Worm (Caenorhabditis elegans): ENCODE data around the gene Y37D8A.16.

Y37D8A.16 gene

DNA sequence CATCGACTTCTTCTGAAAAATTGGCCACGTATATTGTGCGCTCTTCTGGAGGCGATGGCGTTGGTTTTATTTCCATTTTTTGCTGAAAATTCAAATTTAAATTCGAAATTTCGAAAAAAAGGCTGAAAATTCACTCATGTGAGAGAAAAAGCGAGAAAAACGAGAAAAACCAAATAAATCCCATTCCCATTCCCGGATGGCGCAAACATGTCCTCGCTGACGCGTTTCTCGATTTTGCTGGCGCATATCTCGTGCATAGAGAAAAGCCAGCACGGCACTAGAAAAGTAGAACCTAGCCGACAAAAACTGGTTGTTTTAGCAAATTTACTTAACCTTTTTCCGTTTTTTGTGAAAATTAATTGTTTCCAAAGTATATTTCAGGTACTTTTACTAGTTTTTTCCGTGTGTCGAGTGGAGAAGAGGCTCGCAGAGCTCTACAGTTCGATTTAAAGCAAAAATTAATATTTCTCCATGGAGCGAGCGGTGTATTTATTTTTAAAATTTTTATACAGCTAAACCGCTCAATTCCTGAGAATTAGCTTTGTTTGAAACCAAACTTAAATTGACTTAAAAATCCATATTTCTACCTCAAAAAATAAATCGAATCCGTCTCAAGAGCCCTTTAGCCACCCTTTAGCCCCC, 13.4 kb upstream of the Y37D8A.16 start, which contains the start of gene rbm-7 (continued):
- no peak for TF ChIP-seq pqm-1 (tag; optimal IDR thresholded peaks at IDR 0.05)
- no peak for TF ChIP-seq unc-62 (GFP tag; optimal IDR thresholded peaks at IDR 0.05)

DNA sequence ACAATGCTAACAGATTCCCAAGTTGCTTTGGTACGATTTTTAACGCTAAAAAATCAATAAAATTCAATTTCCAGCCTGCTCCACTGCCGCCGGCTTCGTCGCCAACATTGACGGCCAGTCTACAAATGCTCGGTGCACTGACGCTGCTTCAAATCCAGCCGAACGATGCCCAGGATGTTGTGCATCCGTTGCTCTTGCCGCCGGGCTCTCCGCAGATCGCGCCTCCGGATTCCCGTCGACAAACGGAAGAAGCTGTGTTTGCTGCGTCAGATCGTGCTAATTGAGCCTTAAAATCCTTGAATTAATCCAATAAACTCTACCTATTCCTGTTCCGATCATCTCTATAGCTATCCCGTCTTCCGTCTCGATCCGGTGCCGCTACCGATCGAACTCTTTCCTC, 12.6 kb upstream of the Y37D8A.16 start:
- TF ChIP-seq nhr-76 (tag; optimal IDR thresholded peaks at IDR 0.05) (no peak), lin-15B (tag; optimal IDR thresholded peaks at IDR 0.05) (no peak), nhr-77 (tag; optimal IDR thresholded peaks at IDR 0.05) (no peak), unc-39 (tag; optimal IDR thresholded peaks at IDR 0.05) (no peak), skn-1 (tag; optimal IDR thresholded peaks at IDR 0.05) (no peak), nfya-1 (tag; optimal IDR thresholded peaks at IDR 0.05; ENCODE audit: insufficient read depth) (no peak), nhr-28 (tag; optimal IDR thresholded peaks at IDR 0.05) (no peak), R02D3.7 (tag; optimal IDR thresholded peaks at IDR 0.05) (no peak), egl-5 (tag; optimal IDR thresholded peaks at IDR 0.05) (no peak), elt-1 (tag; optimal IDR thresholded peaks at IDR 0.05) (no peak), nhr-67 (tag; optimal IDR thresholded peaks at IDR 0.05) (no peak), nhr-25 (tag; optimal IDR thresholded peaks at IDR 0.05) (no peak), ztf-4 (tag; optimal IDR thresholded peaks at IDR 0.05) (no peak), fkh-10 (GFP tag; optimal IDR thresholded peaks at IDR 0.05) (no peak), ama-1 (optimal IDR thresholded peaks at IDR 0.05) (no peak), ceh-28 (tag; optimal IDR thresholded peaks at IDR 0.05) (no peak), ztf-11 (tag; optimal IDR thresholded peaks at IDR 0.05) (no peak), zag-1 (tag; optimal IDR thresholded peaks at IDR 0.05) (no peak), eor-1 (tag; optimal IDR thresholded peaks at IDR 0.05) (no peak)

DNA sequence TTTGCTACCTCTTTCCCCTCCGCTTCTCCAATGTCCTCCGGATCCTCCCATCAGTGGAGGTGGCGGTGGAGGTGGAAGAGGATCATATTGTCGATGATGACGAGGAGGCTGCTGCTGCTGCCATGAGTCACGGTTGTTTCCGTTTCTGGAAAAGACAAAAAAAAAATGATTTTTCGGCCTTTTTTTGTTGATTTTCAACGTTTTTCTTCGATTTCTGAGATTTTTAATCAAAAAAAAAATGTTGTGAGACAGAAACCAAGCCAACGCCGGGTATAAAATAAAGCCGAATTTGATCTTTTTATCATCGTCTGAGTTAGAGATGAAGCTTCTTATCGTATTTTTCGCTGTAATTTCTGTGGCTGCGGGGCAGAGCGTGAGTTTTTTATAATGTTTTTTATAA, 11.1 kb upstream of the Y37D8A.16 start, which contains the start of gene Y37D8A.19:
TSS of gene Y37D8A.19 (plus strand) at position 301 of the 400 bp plus-strand sequence.
- no peak for TF ChIP-seq skn-1 (tag; optimal IDR thresholded peaks at IDR 0.05)
- no peak for TF ChIP-seq elt-2 (tag; optimal IDR thresholded peaks at IDR 0.05)
- TF ChIP-seq snpc-4 (tag; optimal IDR thresholded peaks at IDR 0.05) = no peak
- TF ChIP-seq aly-2 (tag; optimal IDR thresholded peaks at IDR 0.05) = no peak
- TF ChIP-seq egl-27 (tag; optimal IDR thresholded peaks at IDR 0.05) = no peak
- no peak for TF ChIP-seq nhr-67 (tag; optimal IDR thresholded peaks at IDR 0.05)
- TF ChIP-seq ztf-11 (tag; optimal IDR thresholded peaks at IDR 0.05) = no peak
- no peak for TF ChIP-seq tbx-2 (tag; optimal IDR thresholded peaks at IDR 0.05)
- TF ChIP-seq pqm-1 (tag; optimal IDR thresholded peaks at IDR 0.05) = no peak
- no peak for TF ChIP-seq nhr-76 (tag; optimal IDR thresholded peaks at IDR 0.05)
- no peak for TF ChIP-seq lsy-12 (tag; optimal IDR thresholded peaks at IDR 0.05)
- TF ChIP-seq jun-1 (tag; optimal IDR thresholded peaks at IDR 0.05) = no peak
- TF ChIP-seq egl-5 (tag; optimal IDR thresholded peaks at IDR 0.05) = no peak
- TF ChIP-seq ama-1 (optimal IDR thresholded peaks at IDR 0.05) = no peak

DNA sequence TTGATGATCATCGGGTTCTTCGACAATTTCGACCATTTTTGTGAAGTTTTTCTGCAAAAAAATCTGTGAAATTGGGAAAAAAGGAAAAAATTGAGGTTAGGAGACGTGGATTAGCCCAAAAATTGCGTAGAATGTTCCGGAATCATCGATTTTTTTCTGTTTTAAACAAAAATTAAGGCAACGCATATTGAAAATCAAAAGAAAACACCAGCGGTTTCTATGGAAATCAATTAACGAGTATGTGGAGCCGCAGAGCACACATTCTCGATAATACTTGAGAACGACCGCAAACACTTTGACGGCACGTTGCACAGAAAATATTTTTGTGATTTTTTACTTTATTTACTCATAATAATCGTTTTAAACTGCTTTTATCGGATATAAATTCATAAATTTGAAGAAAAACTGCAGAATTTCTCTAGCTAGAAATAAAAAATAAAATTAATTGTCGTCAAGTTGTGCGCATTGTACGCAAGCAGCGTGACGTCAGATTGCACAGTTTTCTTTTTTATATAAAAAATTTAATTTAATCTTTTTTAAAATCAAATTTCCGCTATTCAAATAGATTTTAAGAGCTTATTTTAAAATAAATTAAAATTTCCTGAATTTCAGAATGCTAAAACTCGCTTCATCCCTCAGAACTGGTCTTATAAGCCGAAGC, 7.6 kb upstream of the Y37D8A.16 start, which contains the start of the genes npp-25 and mrps-10:
TSS of gene npp-25 (minus strand) at position 51 of the 661 bp plus-strand sequence.
TSS of gene mrps-10 (plus strand) at position 611 of the 661 bp plus-strand sequence.
- TF ChIP-seq skn-1 (tag; optimal IDR thresholded peaks at IDR 0.05) = no peak
- no peak for TF ChIP-seq fkh-10 (GFP tag; optimal IDR thresholded peaks at IDR 0.05)
- TF ChIP-seq ceh-9 (tag; optimal IDR thresholded peaks at IDR 0.05) = no peak
- peak; percentile 50 for TF ChIP-seq lin-15B (tag; optimal IDR thresholded peaks at IDR 0.05)
- TF ChIP-seq R02D3.7 (tag; optimal IDR thresholded peaks at IDR 0.05) = no peak
- no peak for TF ChIP-seq nhr-23 (tag; optimal IDR thresholded peaks at IDR 0.05)
- TF ChIP-seq nhr-43 (tag; optimal IDR thresholded peaks at IDR 0.05; ENCODE audit: poor library complexity, severe bottlenecking) = no peak
- peak; percentile 27 for TF ChIP-seq lin-39 (tag; optimal IDR thresholded peaks at IDR 0.05)
- TF ChIP-seq pha-4 (tag; optimal IDR thresholded peaks at IDR 0.05) = peak; percentile 66
- peak; percentile 48 for TF ChIP-seq hmg-11 (tag; optimal IDR thresholded peaks at IDR 0.05)
- TF ChIP-seq sea-2 (GFP tag; optimal IDR thresholded peaks at IDR 0.05) = no peak
- no peak for TF ChIP-seq nhr-25 (tag; optimal IDR thresholded peaks at IDR 0.05)
- TF ChIP-seq snpc-4 (tag; optimal IDR thresholded peaks at IDR 0.05) = no peak
- no peak for TF ChIP-seq nhr-11 (tag; optimal IDR thresholded peaks at IDR 0.05)
- TF ChIP-seq unc-62 (GFP tag; optimal IDR thresholded peaks at IDR 0.05) = no peak
- no peak for TF ChIP-seq daf-12 (tag; optimal IDR thresholded peaks at IDR 0.05)
- TF ChIP-seq nfya-1 (tag; optimal IDR thresholded peaks at IDR 0.05; ENCODE audit: insufficient read depth) = peak; percentile 50
